Worm (Caenorhabditis elegans): ENCODE results near the gene nos-2.

Gene nos-2

DNA sequence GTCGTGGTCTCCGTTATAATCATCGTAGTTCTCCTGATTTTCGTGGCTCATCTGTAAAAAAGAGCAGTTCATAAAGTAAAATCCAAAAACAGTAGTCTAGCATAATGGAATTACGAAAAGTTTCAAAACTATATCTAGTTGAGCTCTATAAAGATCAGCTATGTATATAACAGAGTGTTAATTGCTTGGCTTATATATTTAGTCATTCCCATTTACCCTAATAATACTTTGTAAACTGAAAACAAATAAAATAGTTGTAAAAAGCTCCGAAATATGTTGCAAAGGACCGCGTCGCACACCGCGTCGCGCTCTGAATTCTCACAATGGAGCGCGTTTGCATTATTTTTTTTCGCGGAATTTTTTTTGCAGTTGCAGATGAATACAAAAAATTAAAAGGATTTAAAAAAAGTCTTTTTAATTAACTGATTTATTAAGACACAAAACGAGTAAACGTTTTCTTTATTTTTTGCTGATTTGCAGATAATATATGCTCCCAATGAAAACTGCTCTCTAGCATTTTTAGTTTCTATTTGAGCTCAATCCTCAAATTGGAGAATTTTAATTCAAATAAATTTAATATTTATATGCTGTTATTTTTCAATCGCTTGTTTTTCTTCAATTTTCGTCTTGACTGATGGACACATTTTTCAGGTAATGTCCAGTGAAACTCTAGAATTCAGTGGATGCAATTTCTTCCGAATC, 15.2 kb upstream of the nos-2 start, which contains the start of the genes tcer-1 and ZK1127.5 (continued):
- TF ChIP-seq ceh-40 (GFP tag; IDR thresholded peaks at IDR 0.05) = no peak
- peak; percentile 65 for TF ChIP-seq lsl-1 (GFP tag; optimal IDR thresholded peaks at IDR 0.05)
- TF ChIP-seq nfyb-1 (GFP tag; IDR thresholded peaks at IDR 0.05) = no peak
- TF ChIP-seq ets-4 (GFP tag; optimal IDR thresholded peaks at IDR 0.05) = no peak
- peak; percentile 39; the same call in 1 of the 2 replicates for TF ChIP-seq hmg-1.2 (GFP tag; IDR thresholded peaks at IDR 0.05)
- no peak for TF ChIP-seq T26A5.8 (tag; optimal IDR thresholded peaks at IDR 0.05)
- no peak for TF ChIP-seq nhr-27 (tag; optimal IDR thresholded peaks at IDR 0.05)
- no peak for TF ChIP-seq akir-1 (GFP tag; optimal IDR thresholded peaks at IDR 0.05)
- no peak for TF ChIP-seq nhr-120 (GFP tag; IDR thresholded peaks at IDR 0.05)
- TF ChIP-seq rec-8 (tag; optimal IDR thresholded peaks at IDR 0.05) = no peak
- TF ChIP-seq cebp-1 (GFP tag; IDR thresholded peaks at IDR 0.05) = no peak
- peak; percentile 1 for TF ChIP-seq cebp-1 (tag; optimal IDR thresholded peaks at IDR 0.05)
- peak; percentile 95 for TF ChIP-seq madf-3 (GFP tag; IDR thresholded peaks at IDR 0.05)
- TF ChIP-seq efl-1 (GFP tag; optimal IDR thresholded peaks at IDR 0.05) = peak; percentile 87
- TF ChIP-seq mcd-1 (GFP tag; IDR thresholded peaks at IDR 0.05) = peak; percentile 94
- no peak for TF ChIP-seq sptf-2 (GFP tag; optimal IDR thresholded peaks at IDR 0.05)
- 0 out of 2 replicates have a peak, but pooled peaks have one; percentile 44 for TF ChIP-seq F33H1.4 (GFP tag; IDR thresholded peaks at IDR 0.05)
- no peak for TF ChIP-seq ccch-3 (GFP tag; optimal IDR thresholded peaks at IDR 0.05)
- peak; percentile 79 for TF ChIP-seq dox-1 (GFP tag; IDR thresholded peaks at IDR 0.05)
- 0 out of 2 replicates have a peak, but pooled peaks have one; percentile 13 for TF ChIP-seq D2030.7 (GFP tag; IDR thresholded peaks at IDR 0.05)
- TF ChIP-seq attf-5 (GFP tag; optimal IDR thresholded peaks at IDR 0.05) = peak; percentile 69
- peak; percentile 57; the same call in 1 of the 2 replicates for TF ChIP-seq ceh-91 (GFP tag; IDR thresholded peaks at IDR 0.05)
- TF ChIP-seq F57A8.1 (GFP tag; optimal IDR thresholded peaks at IDR 0.05) = no peak

- TF ChIP-seq pbrm-1 (GFP tag; IDR thresholded peaks at IDR 0.05) = no peak
- TF ChIP-seq Y79H2A.3 (GFP tag; conservative IDR thresholded peaks at IDR 0.05) = no peak
- no peak for TF ChIP-seq Y95B8A.8 (GFP tag; IDR thresholded peaks at IDR 0.05)
- TF ChIP-seq dpff-1 (tag; optimal IDR thresholded peaks at IDR 0.05) = no peak
- TF ChIP-seq athp-1 (tag; optimal IDR thresholded peaks at IDR 0.05) = no peak
- TF ChIP-seq hmg-1.2 (GFP tag; IDR thresholded peaks at IDR 0.05) = no peak
- TF ChIP-seq lin-35 (GFP tag; optimal IDR thresholded peaks at IDR 0.05) = no peak
- TF ChIP-seq madf-6 (GFP tag; IDR thresholded peaks at IDR 0.05) = no peak
- no peak for TF ChIP-seq cebp-1 (GFP tag; IDR thresholded peaks at IDR 0.05)
- no peak for TF ChIP-seq cebp-1 (tag; optimal IDR thresholded peaks at IDR 0.05)
- no peak for TF ChIP-seq mcd-1 (GFP tag; IDR thresholded peaks at IDR 0.05)
- TF ChIP-seq nfyb-1 (GFP tag; IDR thresholded peaks at IDR 0.05) = no peak
- TF ChIP-seq snpc-4 (GFP tag; optimal IDR thresholded peaks at IDR 0.05) = no peak
- no peak for TF ChIP-seq snpc-4 (tag; optimal IDR thresholded peaks at IDR 0.05)
These were observed 13.6 kb upstream of the nos-2 start, which contains the start of gene ZK1127.12 for ce11 chrII:7051778-7052177. Gene ZK1127.12, plus strand, starts transcription at chrII:7052078.

DNA sequence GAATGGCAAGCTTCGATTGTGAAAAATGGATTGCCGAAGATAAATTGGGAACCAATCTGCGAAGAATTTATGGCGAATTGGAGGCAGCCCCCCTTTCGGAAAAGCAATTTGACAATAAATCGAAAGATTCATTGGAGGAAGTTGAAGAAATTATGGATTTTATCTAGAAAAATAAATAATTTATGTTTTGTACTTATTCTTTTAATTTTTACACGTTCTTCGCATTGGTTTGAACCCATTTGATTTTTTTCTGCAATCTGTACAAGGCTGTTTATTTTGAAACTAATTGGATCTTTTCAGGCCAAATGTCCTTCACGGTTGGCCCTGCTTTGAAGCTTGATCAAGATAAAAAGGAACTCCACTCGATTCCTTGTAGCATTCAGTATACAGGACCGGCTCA, 12.4 kb upstream of the nos-2 start, which contains the start of gene ZK1127.13:
TSS of gene ZK1127.13 (plus strand) at position 301 of the 400 bp plus-strand sequence.
- TF ChIP-seq akir-1 (GFP tag; optimal IDR thresholded peaks at IDR 0.05) = no peak
- no peak for TF ChIP-seq let-526 (GFP tag; IDR thresholded peaks at IDR 0.05)
- no peak for TF ChIP-seq hlh-12 (tag; optimal IDR thresholded peaks at IDR 0.05)
- TF ChIP-seq F57A8.1 (GFP tag; optimal IDR thresholded peaks at IDR 0.05) = no peak
- no peak for TF ChIP-seq ztf-28 (GFP tag; IDR thresholded peaks at IDR 0.05)
- no peak for TF ChIP-seq F33H1.4 (GFP tag; IDR thresholded peaks at IDR 0.05)
- TF ChIP-seq snpc-4 (GFP tag; optimal IDR thresholded peaks at IDR 0.05) = no peak
- TF ChIP-seq snpc-4 (tag; optimal IDR thresholded peaks at IDR 0.05) = no peak

Data from whole organism, young adult.